Worm (Caenorhabditis elegans) whole organism, L3 larva: ENCODE results near the gene T24E12.6.

Experiments
- ama-1 ChIP-seq: fragments of 150-350 bp; optimal IDR thresholded peaks from 2 replicates; lab custom pipeline; 2018
- egl-27 ChIP-seq: sonication (generic microtip); optimal IDR thresholded peaks from 4 replicates; lab custom pipeline; 2017; ENCODE audit warnings: missing biosample characterization, missing genetic modification reagents, missing genetic modification characterization
- nhr-12 ChIP-seq: fragments of 150-350 bp; optimal IDR thresholded peaks from 2 replicates; lab custom pipeline; 2014; ENCODE audit warnings: missing biosample characterization, missing genetic modification characterization
- zag-1 ChIP-seq: fragments of 150-350 bp; optimal IDR thresholded peaks from 2 replicates; lab custom pipeline; 2014; ENCODE audit warnings: missing biosample characterization, missing genetic modification characterization
- ztf-4 ChIP-seq: fragments of 150-350 bp; optimal IDR thresholded peaks from 2 replicates; lab custom pipeline; 2014; ENCODE audit warnings: missing biosample characterization, missing genetic modification characterization

- TF ChIP-seq zag-1 (tag; lab: Kevin White, UChicago) (no peak), egl-27 (tag; lab: Kevin White, UChicago) (no peak), nhr-12 (tag; lab: Kevin White, UChicago) (no peak), ztf-4 (tag; lab: Kevin White, UChicago) (no peak), ama-1 (lab: Kevin White, UChicago) (no peak)
These were observed 10.1 kb upstream of the T24E12.6 start for ce11 chrII:3771640-3772039.
